Fruit fly (Drosophila melanogaster): ENCODE measurements around the gene osa.

osa gene

DNA sequence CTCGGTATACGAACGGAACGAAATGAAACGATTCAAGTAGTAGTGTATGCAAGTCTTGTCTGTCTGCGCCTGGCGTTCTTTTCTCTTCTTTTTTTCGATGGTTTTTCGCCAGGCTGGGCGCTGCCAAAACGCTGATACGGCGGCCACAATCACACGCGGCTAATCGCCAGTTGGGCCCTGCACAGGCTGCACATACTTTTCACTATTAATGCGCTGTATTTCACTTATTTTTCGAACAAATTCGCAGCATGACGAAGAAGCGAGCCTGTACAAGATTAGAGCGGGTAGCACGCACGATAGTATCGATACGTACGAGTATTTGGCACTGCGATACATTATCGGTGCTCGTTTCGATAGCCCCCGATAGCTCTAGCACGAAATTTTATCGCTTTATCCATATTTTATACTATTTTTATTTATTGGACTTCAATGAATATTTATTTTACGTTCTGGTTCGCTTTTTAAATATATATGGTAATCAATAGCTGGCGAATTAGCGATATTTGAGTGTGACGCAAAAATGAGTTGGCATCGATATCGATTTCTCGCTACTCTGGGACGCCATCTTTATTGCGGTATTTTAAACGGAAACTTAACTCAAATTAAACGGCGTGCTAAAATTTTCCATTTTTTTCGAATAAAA, at the start of gene osa (continued):
- TF ChIP-seq CG13775 (GFP tag; optimal IDR thresholded peaks at IDR 0.05) (peak; percentile 54), ap (GFP tag; IDR thresholded peaks at IDR 0.05) (no peak), CG30020 (tag; optimal IDR thresholded peaks at IDR 0.05) (peak; percentile 39), gem (tag; optimal IDR thresholded peaks at IDR 0.05) (no peak), CG4404 (GFP tag; IDR thresholded peaks at IDR 0.05) (no peak), CG31365 (tag; optimal IDR thresholded peaks at IDR 0.05) (no peak), lbe (GFP tag; optimal IDR thresholded peaks at IDR 0.05) (peak; percentile 54), nmo (GFP tag; optimal IDR thresholded peaks at IDR 0.05) (peak; percentile 64), CoRest (tag; optimal IDR thresholded peaks at IDR 0.05) (peak; percentile 50), CG9437 (GFP tag; optimal IDR thresholded peaks at IDR 0.05) (no peak), gcm (GFP tag; optimal IDR thresholded peaks at IDR 0.05) (no peak), CG12659 (GFP tag; optimal IDR thresholded peaks at IDR 0.05) (peak; percentile 49)

DNA sequence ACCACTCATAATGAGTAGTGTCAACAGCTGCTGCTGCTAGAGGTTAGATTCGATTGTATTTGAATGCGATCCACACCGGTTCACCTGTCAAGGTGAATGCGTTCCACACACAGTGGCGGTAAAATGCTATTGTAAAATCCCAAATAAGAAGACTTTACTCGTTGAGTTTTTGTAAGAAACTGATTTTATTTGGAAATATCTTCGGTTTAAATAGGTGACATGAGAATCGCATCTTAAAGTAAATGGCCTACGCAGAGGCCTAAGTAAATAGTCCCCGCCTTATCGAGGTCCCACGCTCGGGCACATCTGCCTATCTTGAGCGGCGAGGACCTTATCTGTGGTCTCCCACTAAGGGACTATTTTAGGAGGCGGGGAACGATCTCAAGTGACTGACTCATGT, 44.9 kb upstream of the osa start, which contains the start of gene TyrR:
TSS of gene TyrR (minus strand) at position 101 of the 400 bp plus-strand sequence.
- peak; percentile 24 for TF ChIP-seq Med (GFP tag)

DNA sequence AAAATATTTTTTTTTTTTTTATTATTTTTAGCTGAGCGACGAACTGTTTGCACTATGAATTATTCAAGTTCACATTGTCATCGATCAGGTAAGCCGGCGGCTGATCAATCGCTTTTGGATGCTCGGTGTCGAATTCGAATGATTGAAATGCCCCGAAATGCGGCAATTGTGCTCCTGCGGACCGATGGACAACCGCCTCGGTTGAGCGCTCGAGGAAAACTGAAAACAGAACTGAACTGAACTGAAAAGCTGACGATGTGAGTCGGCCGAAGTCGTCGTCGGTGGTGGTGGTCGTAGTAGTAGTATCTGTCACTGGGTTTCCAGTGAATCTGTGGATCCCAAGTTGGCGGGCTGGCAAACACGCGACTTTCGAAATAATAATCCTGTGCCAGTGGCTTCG, 44.1 kb upstream of the osa start:
- no peak for TF ChIP-seq CG2202 (tag; optimal IDR thresholded peaks at IDR 0.05)
- no peak for TF ChIP-seq Xbp1 (GFP tag; optimal IDR thresholded peaks at IDR 0.05)
- peak; percentile 33 for TF ChIP-seq Jarid2 (GFP tag; optimal IDR thresholded peaks at IDR 0.05)
- TF ChIP-seq D (optimal IDR thresholded peaks at IDR 0.05), result no peak
- TF ChIP-seq D (GFP tag; optimal IDR thresholded peaks at IDR 0.05), result no peak
- TF ChIP-seq Hsf (GFP tag; optimal IDR thresholded peaks at IDR 0.05), result no peak
- TF ChIP-seq zen2 (GFP tag; IDR thresholded peaks at IDR 0.05; ENCODE audit: partially characterized antibody), result no peak
- TF ChIP-seq CG32772 (GFP tag; IDR thresholded peaks at IDR 0.05), result no peak
- TF ChIP-seq ac (GFP tag; optimal IDR thresholded peaks at IDR 0.05), result no peak
- TF ChIP-seq Med (GFP tag), result peak; percentile 65
- TF ChIP-seq Deaf1 (tag; optimal IDR thresholded peaks at IDR 0.05), result peak; percentile 86
- no peak for TF ChIP-seq ttk (GFP tag; IDR thresholded peaks at IDR 0.05)

DNA sequence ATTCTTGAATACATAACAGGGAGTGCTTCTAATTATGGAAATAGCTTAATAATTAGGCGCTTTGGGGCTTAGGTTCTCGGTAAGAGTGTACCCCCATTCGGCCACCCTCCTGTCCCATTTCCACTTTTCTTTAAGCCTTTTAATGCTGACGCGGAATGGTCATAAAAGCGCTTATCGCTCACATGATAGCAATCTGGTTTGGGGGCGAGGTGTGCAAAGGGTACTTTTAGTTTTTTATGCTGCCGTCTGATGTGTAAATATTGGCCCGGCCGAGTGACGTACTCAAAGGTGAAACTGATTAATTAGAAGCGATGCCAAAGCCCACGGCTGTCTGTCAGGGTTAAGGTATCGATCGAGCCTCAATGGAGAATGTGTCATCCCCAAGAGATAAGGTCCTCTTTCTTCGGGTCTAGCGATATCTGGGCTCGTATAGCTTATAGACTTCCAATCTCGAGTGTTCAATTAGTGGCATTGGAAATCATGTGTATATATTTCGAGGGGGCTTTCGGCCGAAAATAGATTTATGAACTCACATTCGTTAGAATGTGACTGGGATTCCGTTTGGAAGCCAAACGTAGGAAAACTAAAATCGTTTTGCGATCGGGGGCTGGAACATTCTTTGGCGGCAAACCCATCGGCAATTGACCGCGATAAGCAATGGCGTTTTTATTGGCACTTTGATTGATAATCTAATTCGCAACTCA, 41.8 kb upstream of the osa start:
- TF ChIP-seq bigmax (GFP tag; optimal IDR thresholded peaks at IDR 0.05), result no peak
- no peak for TF ChIP-seq Usf (GFP tag; optimal IDR thresholded peaks at IDR 0.05)
- TF ChIP-seq nerfin-2 (GFP tag; IDR thresholded peaks at IDR 0.05; ENCODE audit: partially characterized antibody), result no peak
- no peak for TF ChIP-seq CG8478 (optimal IDR thresholded peaks at IDR 0.05)
- TF ChIP-seq CG8290 (GFP tag; optimal IDR thresholded peaks at IDR 0.05), result no peak
- TF ChIP-seq CG8290 (tag; optimal IDR thresholded peaks at IDR 0.05), result peak in 1 of 2 experiments; percentile 32
- no peak for TF ChIP-seq Doc3 (GFP tag; IDR thresholded peaks at IDR 0.05; ENCODE audit: partially characterized antibody)
- TF ChIP-seq PHDP (tag; optimal IDR thresholded peaks at IDR 0.05), result peak; percentile 1
- TF ChIP-seq CG12071 (GFP tag; optimal IDR thresholded peaks at IDR 0.05), result peak; percentile 59
- no peak for TF ChIP-seq NC2α (GFP tag; optimal IDR thresholded peaks at IDR 0.05)
- TF ChIP-seq emc (GFP tag; optimal IDR thresholded peaks at IDR 0.05), result no peak
- peak; percentile 85 for TF ChIP-seq grn (GFP tag; optimal IDR thresholded peaks at IDR 0.05)
- TF ChIP-seq Bgb (GFP tag; IDR thresholded peaks at IDR 0.05; ENCODE audit: partially characterized antibody), result no peak
- no peak for TF ChIP-seq Atf3 (GFP tag; optimal IDR thresholded peaks at IDR 0.05)
- no peak for TF ChIP-seq CG7963 (GFP tag; IDR thresholded peaks at IDR 0.05; ENCODE audit: partially characterized antibody)
- no peak for TF ChIP-seq CG10366 (GFP tag; IDR thresholded peaks at IDR 0.05)
- TF ChIP-seq Myb (GFP tag; optimal IDR thresholded peaks at IDR 0.05), result no peak
- TF ChIP-seq crp (GFP tag; optimal IDR thresholded peaks at IDR 0.05), result no peak
- TF ChIP-seq BtbVII (GFP tag; optimal IDR thresholded peaks at IDR 0.05), result no peak
- peak; percentile 32 for TF ChIP-seq schlank (tag; optimal IDR thresholded peaks at IDR 0.05)
- peak; percentile 34 for TF ChIP-seq Hmr (GFP tag; optimal IDR thresholded peaks at IDR 0.05)
- TF ChIP-seq CG11247 (GFP tag; IDR thresholded peaks at IDR 0.05), result no peak
